In genomic region chr3R:11778012-11778865, dm6 we compare ENCODE assay signal across 1 fruit fly cellular context.
TF ChIP-seq lines count a peak whose summit lies in the region.

No protein-coding gene starts in this region.

TF ChIP-seq in whole organism, embryonic, 481 proteins besides CTCF, POLR2A, EP300 and RAD21 (continued from another document and continues in another):
- TF ChIP-seq CG30431 (GFP tag; optimal IDR thresholded peaks at IDR 0.05; lab: Kevin White, UChicago), result peak; percentile 65
- peak; percentile 39 for TF ChIP-seq MTF-1 (GFP tag; optimal IDR thresholded peaks at IDR 0.05; lab: Kevin White, UChicago; ENCODE audit: borderline replicate concordance)
- TF ChIP-seq gfzf (GFP tag; optimal IDR thresholded peaks at IDR 0.05; lab: Kevin White, UChicago), result no peak
- TF ChIP-seq CG8388 (GFP tag; optimal IDR thresholded peaks at IDR 0.05; lab: Kevin White, UChicago), result peak; percentile 44
- peak; percentile 15 for TF ChIP-seq Max (GFP tag; optimal IDR thresholded peaks at IDR 0.05; lab: Kevin White, UChicago)
- TF ChIP-seq CG8281 (tag; optimal IDR thresholded peaks at IDR 0.05; lab: Kevin White, UChicago), result peak; percentile 9
- peak; percentile 77 for TF ChIP-seq sd (tag; optimal IDR thresholded peaks at IDR 0.05; lab: Kevin White, UChicago)
- peak; percentile 50 for TF ChIP-seq CG17829 (tag; optimal IDR thresholded peaks at IDR 0.05; lab: Kevin White, UChicago)
- TF ChIP-seq abd-A (tag; optimal IDR thresholded peaks at IDR 0.05; lab: Kevin White, UChicago), result peak; percentile 93
- TF ChIP-seq sc (optimal IDR thresholded peaks at IDR 0.05; lab: Kevin White, UChicago), result no peak
- TF ChIP-seq sc (GFP tag; optimal IDR thresholded peaks at IDR 0.05; lab: Kevin White, UChicago), result peak; percentile 87
- peak; percentile 49; the same call in 1 of the 2 replicates for TF ChIP-seq sob (GFP tag; IDR thresholded peaks at IDR 0.05; lab: Robert Waterston, UW)
- no peak for TF ChIP-seq tna (GFP tag; IDR thresholded peaks at IDR 0.05; lab: Robert Waterston, UW; ENCODE audit: partially characterized antibody)
- TF ChIP-seq ac (GFP tag; optimal IDR thresholded peaks at IDR 0.05; lab: Kevin White, UChicago), result peak; percentile 22
- TF ChIP-seq nom (GFP tag; optimal IDR thresholded peaks at IDR 0.05; lab: Kevin White, UChicago), result peak; percentile 10
- 0 out of 3 replicates have a peak, but pooled peaks have one; percentile 25 for TF ChIP-seq CG6175 (GFP tag; IDR thresholded peaks at IDR 0.05; lab: Robert Waterston, UW)
- TF ChIP-seq CG8924 (tag; optimal IDR thresholded peaks at IDR 0.05; lab: Kevin White, UChicago), result peak; percentile 67
- peak; percentile 30 for TF ChIP-seq Dad (GFP tag; optimal IDR thresholded peaks at IDR 0.05; lab: Kevin White, UChicago)
- TF ChIP-seq cad (GFP tag; optimal IDR thresholded peaks at IDR 0.05; lab: Kevin White, UChicago), result no peak
- no peak for TF ChIP-seq CG16863 (GFP tag; optimal IDR thresholded peaks at IDR 0.05; lab: Kevin White, UChicago)
- TF ChIP-seq CG11560 (tag; IDR thresholded peaks at IDR 0.05; lab: Robert Waterston, UW), result no peak
- TF ChIP-seq run (tag; optimal IDR thresholded peaks at IDR 0.05; lab: Kevin White, UChicago), result no peak
- TF ChIP-seq CG13424 (tag; optimal IDR thresholded peaks at IDR 0.05; lab: Kevin White, UChicago), result peak; percentile 81
- no peak for TF ChIP-seq toy (GFP tag; IDR thresholded peaks at IDR 0.05; lab: Robert Waterston, UW)
- 0 out of 2 replicates have a peak, but pooled peaks have one; percentile 29 for TF ChIP-seq dati (GFP tag; IDR thresholded peaks at IDR 0.05; lab: Robert Waterston, UW)
- TF ChIP-seq Lhr (GFP tag; optimal IDR thresholded peaks at IDR 0.05; lab: Kevin White, UChicago), result peak; percentile 31
- peak; percentile 39 for TF ChIP-seq lilli (GFP tag; optimal IDR thresholded peaks at IDR 0.05; lab: Kevin White, UChicago)
- peak; percentile 45 for TF ChIP-seq jumu (GFP tag; optimal IDR thresholded peaks at IDR 0.05; lab: Kevin White, UChicago)
- TF ChIP-seq CG5180 (GFP tag; optimal IDR thresholded peaks at IDR 0.05; lab: Kevin White, UChicago), result peak; percentile 95
- peak; percentile 44 for TF ChIP-seq CG18599 (GFP tag; optimal IDR thresholded peaks at IDR 0.05; lab: Kevin White, UChicago)
- peak; percentile 54 for TF ChIP-seq YL-1 (GFP tag; optimal IDR thresholded peaks at IDR 0.05; lab: Kevin White, UChicago)
- TF ChIP-seq Hr3 (GFP tag; optimal IDR thresholded peaks at IDR 0.05; lab: Kevin White, UChicago), result peak; percentile 78
- no peak for TF ChIP-seq NK7.1 (GFP tag; optimal IDR thresholded peaks at IDR 0.05; lab: Kevin White, UChicago)
- peak; percentile 70 for TF ChIP-seq lmd (GFP tag; IDR thresholded peaks at IDR 0.05; lab: Robert Waterston, UW)
- TF ChIP-seq CG30403 (GFP tag; optimal IDR thresholded peaks at IDR 0.05; lab: Kevin White, UChicago), result peak; percentile 70
- no peak for TF ChIP-seq gsb (GFP tag; IDR thresholded peaks at IDR 0.05; lab: Robert Waterston, UW)
- TF ChIP-seq insv (GFP tag; optimal IDR thresholded peaks at IDR 0.05; lab: Kevin White, UChicago), result peak in 1 of 2 experiments; percentile 34
- TF ChIP-seq CG10462 (GFP tag; optimal IDR thresholded peaks at IDR 0.05; lab: Kevin White, UChicago), result peak; percentile 55
- TF ChIP-seq CG12744 (GFP tag; optimal IDR thresholded peaks at IDR 0.05; lab: Kevin White, UChicago), result peak; percentile 37
- no peak for TF ChIP-seq CG2129 (GFP tag; IDR thresholded peaks at IDR 0.05; lab: Robert Waterston, UW; ENCODE audit: partially characterized antibody)
- no peak for TF ChIP-seq CG31365 (tag; optimal IDR thresholded peaks at IDR 0.05; lab: Kevin White, UChicago)
- no peak for TF ChIP-seq Spps (tag; optimal IDR thresholded peaks at IDR 0.05; lab: Kevin White, UChicago)
- TF ChIP-seq Dip2 (GFP tag; IDR thresholded peaks at IDR 0.05; lab: Robert Waterston, UW), result no peak
- 0 out of 2 replicates have a peak, but pooled peaks have one; percentile 8 for TF ChIP-seq MBD-R2 (GFP tag; IDR thresholded peaks at IDR 0.05; lab: Robert Waterston, UW)
- peak; percentile 22 for TF ChIP-seq luna (GFP tag; optimal IDR thresholded peaks at IDR 0.05; lab: Kevin White, UChicago)
- peak; percentile 73 for TF ChIP-seq CG10543 (GFP tag; optimal IDR thresholded peaks at IDR 0.05; lab: Kevin White, UChicago)
- TF ChIP-seq jing (GFP tag; optimal IDR thresholded peaks at IDR 0.05; lab: Kevin White, UChicago), result no peak
- peak; percentile 52 for TF ChIP-seq CG18764 (GFP tag; optimal IDR thresholded peaks at IDR 0.05; lab: Kevin White, UChicago)
- TF ChIP-seq al (GFP tag; IDR thresholded peaks at IDR 0.05; lab: Robert Waterston, UW), result peak; percentile 33; the same call in 1 of the 2 replicates
- peak; percentile 9 for TF ChIP-seq HmgZ (tag; optimal IDR thresholded peaks at IDR 0.05; lab: Kevin White, UChicago)
- peak; percentile 33; the same call in 1 of the 2 replicates for TF ChIP-seq CG6689 (GFP tag; IDR thresholded peaks at IDR 0.05; lab: Robert Waterston, UW)
- peak; percentile 50; the same call in 1 of the 2 replicates for TF ChIP-seq Ptx1 (GFP tag; IDR thresholded peaks at IDR 0.05; lab: Robert Waterston, UW)
- no peak for TF ChIP-seq Ravus (GFP tag; IDR thresholded peaks at IDR 0.05; lab: Robert Waterston, UW)
- TF ChIP-seq zen (tag; optimal IDR thresholded peaks at IDR 0.05; lab: Kevin White, UChicago), result peak; percentile 4
- TF ChIP-seq stwl (tag; optimal IDR thresholded peaks at IDR 0.05; lab: Kevin White, UChicago), result no peak
- TF ChIP-seq ara (GFP tag; IDR thresholded peaks at IDR 0.05; lab: Robert Waterston, UW), result peak; percentile 43
- peak; percentile 24 for TF ChIP-seq CG9609 (GFP tag; optimal IDR thresholded peaks at IDR 0.05; lab: Kevin White, UChicago)
- peak; percentile 77 for TF ChIP-seq CG2678 (tag; optimal IDR thresholded peaks at IDR 0.05; lab: Kevin White, UChicago)
- TF ChIP-seq unc-4 (GFP tag; IDR thresholded peaks at IDR 0.05; lab: Robert Waterston, UW; ENCODE audit: partially characterized antibody), result 0 out of 2 replicates have a peak, but pooled peaks have one; percentile 27
- peak; percentile 43 to 44 for TF ChIP-seq bsh (GFP tag; optimal IDR thresholded peaks at IDR 0.05; lab: Kevin White, UChicago)
- peak; percentile 62 for TF ChIP-seq shn (GFP tag; optimal IDR thresholded peaks at IDR 0.05; lab: Kevin White, UChicago)
- 0 out of 2 replicates have a peak, but pooled peaks have one; percentile 27 for TF ChIP-seq E2f1 (GFP tag; IDR thresholded peaks at IDR 0.05; lab: Robert Waterston, UW)
- TF ChIP-seq CG17359 (tag; optimal IDR thresholded peaks at IDR 0.05; lab: Kevin White, UChicago), result peak; percentile 26
- peak; percentile 2 for TF ChIP-seq Camta (GFP tag; optimal IDR thresholded peaks at IDR 0.05; lab: Kevin White, UChicago)
- TF ChIP-seq peb (GFP tag; IDR thresholded peaks at IDR 0.05; lab: Robert Waterston, UW), result no peak
- TF ChIP-seq CG7963 (GFP tag; IDR thresholded peaks at IDR 0.05; lab: Robert Waterston, UW; ENCODE audit: partially characterized antibody), result peak; percentile 37; the same call in 1 of the 3 replicates
- TF ChIP-seq sens-2 (GFP tag; IDR thresholded peaks at IDR 0.05; lab: Robert Waterston, UW), result peak; percentile 49; the same call in 1 of the 2 replicates
- peak; percentile 68 for TF ChIP-seq CG1603 (tag; optimal IDR thresholded peaks at IDR 0.05; lab: Kevin White, UChicago)
- TF ChIP-seq Rfx (GFP tag; IDR thresholded peaks at IDR 0.05; lab: Robert Waterston, UW), result peak; percentile 50; the same call in 1 of the 2 replicates
- peak; percentile 43; the same call in 1 of the 3 replicates for TF ChIP-seq ken (GFP tag; IDR thresholded peaks at IDR 0.05; lab: Robert Waterston, UW)
- peak; percentile 81 for TF ChIP-seq CG13894 (tag; optimal IDR thresholded peaks at IDR 0.05; lab: Kevin White, UChicago)
- peak; percentile 99 for TF ChIP-seq Blimp-1 (GFP tag; optimal IDR thresholded peaks at IDR 0.05; lab: Kevin White, UChicago)
- TF ChIP-seq Doc2 (GFP tag; IDR thresholded peaks at IDR 0.05; lab: Robert Waterston, UW), result no peak
- peak; percentile 60 for TF ChIP-seq mirr (GFP tag; optimal IDR thresholded peaks at IDR 0.05; lab: Kevin White, UChicago)
- peak; percentile 48 for TF ChIP-seq danr (GFP tag; IDR thresholded peaks at IDR 0.05; lab: Robert Waterston, UW)
- peak; percentile 44 for TF ChIP-seq mam (GFP tag; optimal IDR thresholded peaks at IDR 0.05; lab: Kevin White, UChicago)
- TF ChIP-seq kay (GFP tag; optimal IDR thresholded peaks at IDR 0.05; lab: Kevin White, UChicago), result peak; percentile 13
- TF ChIP-seq Tbp (GFP tag; optimal IDR thresholded peaks at IDR 0.05; lab: Kevin White, UChicago), result no peak
- peak; percentile 16 for TF ChIP-seq tap (tag; optimal IDR thresholded peaks at IDR 0.05; lab: Kevin White, UChicago)
- no peak for TF ChIP-seq zen2 (GFP tag; IDR thresholded peaks at IDR 0.05; lab: Robert Waterston, UW; ENCODE audit: partially characterized antibody)
- peak; percentile 7 for TF ChIP-seq CG11398 (GFP tag; optimal IDR thresholded peaks at IDR 0.05; lab: Kevin White, UChicago)
- TF ChIP-seq lbe (GFP tag; optimal IDR thresholded peaks at IDR 0.05; lab: Kevin White, UChicago), result no peak
- TF ChIP-seq CG1647 (GFP tag; optimal IDR thresholded peaks at IDR 0.05; lab: Kevin White, UChicago), result peak; percentile 5
- TF ChIP-seq Vsx1 (GFP tag; optimal IDR thresholded peaks at IDR 0.05; lab: Kevin White, UChicago), result no peak
- TF ChIP-seq CG16813 (GFP tag; IDR thresholded peaks at IDR 0.05; lab: Robert Waterston, UW; ENCODE audit: partially characterized antibody), result 0 out of 3 replicates have a peak, but pooled peaks have one; percentile 41
- no peak for TF ChIP-seq klu (GFP tag; IDR thresholded peaks at IDR 0.05; lab: Robert Waterston, UW)
- peak; percentile 15 for TF ChIP-seq caup (GFP tag; optimal IDR thresholded peaks at IDR 0.05; lab: Kevin White, UChicago; ENCODE audit: severe bottlenecking)
- TF ChIP-seq pros (GFP tag; optimal IDR thresholded peaks at IDR 0.05; lab: Kevin White, UChicago), result peak; percentile 94
- TF ChIP-seq btn (GFP tag; optimal IDR thresholded peaks at IDR 0.05; lab: Kevin White, UChicago), result peak; percentile 38
- peak; percentile 52; the same call in 1 of the 3 replicates for TF ChIP-seq CG7357 (GFP tag; IDR thresholded peaks at IDR 0.05; lab: Robert Waterston, UW)
- TF ChIP-seq Oli (tag; optimal IDR thresholded peaks at IDR 0.05; lab: Kevin White, UChicago), result peak; percentile 77
- TF ChIP-seq zf30C (GFP tag; optimal IDR thresholded peaks at IDR 0.05; lab: Kevin White, UChicago), result peak; percentile 52
- TF ChIP-seq Dek (tag; optimal IDR thresholded peaks at IDR 0.05; lab: Kevin White, UChicago), result peak; percentile 22
- TF ChIP-seq CG10654 (GFP tag; optimal IDR thresholded peaks at IDR 0.05; lab: Kevin White, UChicago), result peak; percentile 43
- TF ChIP-seq CG3847 (GFP tag; IDR thresholded peaks at IDR 0.05; lab: Robert Waterston, UW), result 0 out of 2 replicates have a peak, but pooled peaks have one; percentile 12
- TF ChIP-seq CG34376 (GFP tag; optimal IDR thresholded peaks at IDR 0.05; lab: Kevin White, UChicago), result peak; percentile 45
- 0 out of 2 replicates have a peak, but pooled peaks have one; percentile 53 for TF ChIP-seq CG32772 (GFP tag; IDR thresholded peaks at IDR 0.05; lab: Robert Waterston, UW)
- TF ChIP-seq Bdp1 (GFP tag; optimal IDR thresholded peaks at IDR 0.05; lab: Kevin White, UChicago), result peak; percentile 3
- no peak; the same call in 1 of the 2 replicates for TF ChIP-seq CG10321 (GFP tag; IDR thresholded peaks at IDR 0.05; lab: Robert Waterston, UW)
- peak; percentile 78 for TF ChIP-seq CG18619 (GFP tag; optimal IDR thresholded peaks at IDR 0.05; lab: Kevin White, UChicago)
- TF ChIP-seq Sry-δ (GFP tag; optimal IDR thresholded peaks at IDR 0.05; lab: Kevin White, UChicago), result no peak
- peak; percentile 60 for TF ChIP-seq Sox102F (GFP tag; optimal IDR thresholded peaks at IDR 0.05; lab: Kevin White, UChicago)
- no peak for TF ChIP-seq Dfd (GFP tag; optimal IDR thresholded peaks at IDR 0.05; lab: Kevin White, UChicago)
- 0 out of 3 replicates have a peak, but pooled peaks have one; percentile 8 for TF ChIP-seq CG14050 (GFP tag; IDR thresholded peaks at IDR 0.05; lab: Robert Waterston, UW)
- peak; percentile 58 for TF ChIP-seq CG33213 (GFP tag; optimal IDR thresholded peaks at IDR 0.05; lab: Kevin White, UChicago)
- peak; percentile 55 for TF ChIP-seq CG9215 (GFP tag; IDR thresholded peaks at IDR 0.05; lab: Robert Waterston, UW)
- TF ChIP-seq sna (GFP tag; IDR thresholded peaks at IDR 0.05; lab: Robert Waterston, UW; ENCODE audit: partially characterized antibody), result peak; percentile 40; the same call in 1 of the 2 replicates
- TF ChIP-seq vnd (GFP tag; IDR thresholded peaks at IDR 0.05; lab: Robert Waterston, UW; ENCODE audit: partially characterized antibody), result 0 out of 3 replicates have a peak, but pooled peaks have one; percentile 25
- TF ChIP-seq PHDP (tag; optimal IDR thresholded peaks at IDR 0.05; lab: Kevin White, UChicago), result peak; percentile 24
- TF ChIP-seq fd96Cb (tag; optimal IDR thresholded peaks at IDR 0.05; lab: Kevin White, UChicago), result peak; percentile 40
- TF ChIP-seq crc (GFP tag; optimal IDR thresholded peaks at IDR 0.05; lab: Kevin White, UChicago), result peak; percentile 4
- TF ChIP-seq otp (GFP tag; IDR thresholded peaks at IDR 0.05; lab: Robert Waterston, UW), result peak; percentile 51
- peak; percentile 31 for TF ChIP-seq tin (GFP tag; optimal IDR thresholded peaks at IDR 0.05; lab: Kevin White, UChicago)
- no peak for TF ChIP-seq CG7271 (tag; optimal IDR thresholded peaks at IDR 0.05; lab: Kevin White, UChicago)
- TF ChIP-seq CG12299 (tag; optimal IDR thresholded peaks at IDR 0.05; lab: Kevin White, UChicago), result peak; percentile 11
- TF ChIP-seq ato (GFP tag; IDR thresholded peaks at IDR 0.05; lab: Robert Waterston, UW; ENCODE audit: partially characterized antibody), result peak; percentile 59; the same call in 1 of the 2 replicates
- TF ChIP-seq nmo (GFP tag; optimal IDR thresholded peaks at IDR 0.05; lab: Kevin White, UChicago), result peak; percentile 84
- TF ChIP-seq disco-r (GFP tag; optimal IDR thresholded peaks at IDR 0.05; lab: Kevin White, UChicago), result no peak
- no peak for TF ChIP-seq C15 (GFP tag; IDR thresholded peaks at IDR 0.05; lab: Robert Waterston, UW)
- TF ChIP-seq CG11695 (GFP tag; IDR thresholded peaks at IDR 0.05; lab: Robert Waterston, UW), result peak; percentile 37; the same call in 1 of the 3 replicates
- peak; percentile 43; the same call in 1 of the 2 replicates for TF ChIP-seq CG11247 (GFP tag; IDR thresholded peaks at IDR 0.05; lab: Robert Waterston, UW)
- TF ChIP-seq kah (GFP tag; optimal IDR thresholded peaks at IDR 0.05; lab: Kevin White, UChicago), result peak; percentile 71
- TF ChIP-seq CG4360 (GFP tag; IDR thresholded peaks at IDR 0.05; lab: Robert Waterston, UW), result no peak; the same call in 1 of the 2 replicates
- no peak; the same call in 1 of the 2 replicates for TF ChIP-seq wor (GFP tag; IDR thresholded peaks at IDR 0.05; lab: Robert Waterston, UW)
- no peak for TF ChIP-seq dan (GFP tag; IDR thresholded peaks at IDR 0.05; lab: Robert Waterston, UW)
